Fruit fly (Drosophila melanogaster): ENCODE results near the gene Ugt305A1.
A peak's percentile ranks its signal among the peaks of the same experiment; 100 is the strongest.

Ugt305A1 gene

DNA sequence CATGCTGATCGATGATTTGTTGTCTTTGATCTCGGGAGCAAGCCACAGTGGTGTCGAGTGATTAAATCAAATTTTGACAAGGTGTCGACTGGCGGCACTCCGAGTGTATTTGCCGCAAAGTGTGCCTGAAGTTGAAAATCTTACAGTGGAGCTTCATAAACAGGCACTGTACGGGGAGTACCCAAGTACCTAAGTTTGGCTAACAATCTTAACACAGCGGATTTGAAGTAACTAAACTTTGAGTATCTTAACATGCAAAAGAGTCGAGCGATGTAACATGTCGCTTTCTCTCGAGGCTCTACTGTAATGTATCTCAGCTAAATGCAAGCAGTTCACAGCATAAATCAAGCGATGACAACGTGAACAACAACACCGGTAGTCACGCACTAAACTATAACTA is 42.8 kb upstream of the Ugt305A1 start:
- TF ChIP-seq CG6163 (GFP tag; IDR thresholded peaks at IDR 0.05) = peak; percentile 68; the same call in 2 of the 3 replicates
- TF ChIP-seq CG10631 (GFP tag; optimal IDR thresholded peaks at IDR 0.05) = peak; percentile 17
- no peak for TF ChIP-seq Smox (GFP tag; optimal IDR thresholded peaks at IDR 0.05)
- no peak for TF ChIP-seq spab (GFP tag; optimal IDR thresholded peaks at IDR 0.05)
- TF ChIP-seq Hr39 (GFP tag; optimal IDR thresholded peaks at IDR 0.05) = peak; percentile 23
- no peak for TF ChIP-seq Met (GFP tag; optimal IDR thresholded peaks at IDR 0.05)
- TF ChIP-seq svp (GFP tag) = no peak
- TF ChIP-seq CG6792 (GFP tag; optimal IDR thresholded peaks at IDR 0.05) = no peak
- TF ChIP-seq Sox102F (GFP tag; optimal IDR thresholded peaks at IDR 0.05) = no peak
- TF ChIP-seq Ets96B (tag; optimal IDR thresholded peaks at IDR 0.05) = no peak
- TF ChIP-seq CG3032 (tag; optimal IDR thresholded peaks at IDR 0.05) = peak; percentile 16
- peak; percentile 59; the same call in 2 of the 3 replicates for TF ChIP-seq CG8119 (GFP tag; IDR thresholded peaks at IDR 0.05)
- TF ChIP-seq CG3919 (GFP tag; optimal IDR thresholded peaks at IDR 0.05) = peak; percentile 55
- TF ChIP-seq CG9139 (GFP tag; optimal IDR thresholded peaks at IDR 0.05) = no peak
- TF ChIP-seq Sox14 (GFP tag; optimal IDR thresholded peaks at IDR 0.05) = no peak
- peak; percentile 70 for TF ChIP-seq Eip78C (GFP tag)
- TF ChIP-seq salr (GFP tag; optimal IDR thresholded peaks at IDR 0.05) = no peak
- TF ChIP-seq Ets21C (GFP tag; optimal IDR thresholded peaks at IDR 0.05) = no peak
- TF ChIP-seq OdsH (GFP tag; optimal IDR thresholded peaks at IDR 0.05) = peak; percentile 24
- TF ChIP-seq fkh (GFP tag; optimal IDR thresholded peaks at IDR 0.05) = no peak
- TF ChIP-seq cyc (GFP tag; optimal IDR thresholded peaks at IDR 0.05) = no peak
- no peak for TF ChIP-seq CG8319 (GFP tag; optimal IDR thresholded peaks at IDR 0.05)
- no peak for TF ChIP-seq CG6808 (GFP tag; optimal IDR thresholded peaks at IDR 0.05)
- TF ChIP-seq Eip75B (GFP tag; optimal IDR thresholded peaks at IDR 0.05) = no peak
- TF ChIP-seq dsx (GFP tag; optimal IDR thresholded peaks at IDR 0.05; ENCODE audit: poor library complexity, severe bottlenecking) = no peak
- no peak for TF ChIP-seq CG16779 (tag; optimal IDR thresholded peaks at IDR 0.05)
- TF ChIP-seq eg (GFP tag; IDR thresholded peaks at IDR 0.05) = peak; percentile 61; the same call in 2 of the 3 replicates
- TF ChIP-seq ss (GFP tag; optimal IDR thresholded peaks at IDR 0.05) = no peak
- TF ChIP-seq dac (GFP tag; optimal IDR thresholded peaks at IDR 0.05) = no peak
- peak; percentile 14 for TF ChIP-seq acj6 (GFP tag; optimal IDR thresholded peaks at IDR 0.05)
- no peak for TF ChIP-seq vri (GFP tag; optimal IDR thresholded peaks at IDR 0.05)
- TF ChIP-seq Hr4 (GFP tag; optimal IDR thresholded peaks at IDR 0.05) = peak; percentile 45
- no peak for TF ChIP-seq CG1621 (tag; optimal IDR thresholded peaks at IDR 0.05)
- no peak for TF ChIP-seq CG7368 (GFP tag; optimal IDR thresholded peaks at IDR 0.05)
- peak; percentile 11 for TF ChIP-seq CG31627 (GFP tag; optimal IDR thresholded peaks at IDR 0.05)
- TF ChIP-seq CG32006 (GFP tag; optimal IDR thresholded peaks at IDR 0.05) = peak; percentile 38
- no peak for TF ChIP-seq topi (GFP tag; optimal IDR thresholded peaks at IDR 0.05)
- peak; percentile 15 for TF ChIP-seq fd59A (GFP tag; optimal IDR thresholded peaks at IDR 0.05)
- TF ChIP-seq Eip93F (GFP tag; optimal IDR thresholded peaks at IDR 0.05) = no peak
- peak; percentile 27; the same call in 1 of the 2 replicates for TF ChIP-seq Gug (GFP tag; IDR thresholded peaks at IDR 0.05)
- no peak for TF ChIP-seq Lpt (GFP tag; optimal IDR thresholded peaks at IDR 0.05)
- TF ChIP-seq CG11762 (GFP tag; optimal IDR thresholded peaks at IDR 0.05; ENCODE audit: insufficient read depth) = no peak
- no peak for TF ChIP-seq esn (GFP tag; optimal IDR thresholded peaks at IDR 0.05)
- peak; percentile 15 for TF ChIP-seq achi (GFP tag; optimal IDR thresholded peaks at IDR 0.05)
- TF ChIP-seq CG11902 (GFP tag; optimal IDR thresholded peaks at IDR 0.05) = no peak
- peak; percentile 12 for TF ChIP-seq CG4318 (GFP tag; optimal IDR thresholded peaks at IDR 0.05)
- TF ChIP-seq pdm3 (GFP tag; optimal IDR thresholded peaks at IDR 0.05) = peak; percentile 11
- no peak for TF ChIP-seq Hr38 (GFP tag; optimal IDR thresholded peaks at IDR 0.05)
- no peak for TF ChIP-seq CG8632 (GFP tag; optimal IDR thresholded peaks at IDR 0.05)
- TF ChIP-seq Blimp-1 (GFP tag; optimal IDR thresholded peaks at IDR 0.05) = no peak
- no peak for TF ChIP-seq CG6276 (GFP tag; optimal IDR thresholded peaks at IDR 0.05)
- TF ChIP-seq CG10669 (GFP tag; optimal IDR thresholded peaks at IDR 0.05) = peak; percentile 24
